Fruit fly (Drosophila melanogaster): ENCODE data around the gene CG31097.

CG31097 gene

dm6 chr3R:25335065-25335464, 37.5 kb upstream of the CG31097 start, which contains the start of the genes CG10669 and CG11902 (continued):
- TF ChIP-seq aop (GFP tag; IDR thresholded peaks at IDR 0.05): no peak
- no peak for TF ChIP-seq CG17385 (GFP tag; optimal IDR thresholded peaks at IDR 0.05)
- TF ChIP-seq h (optimal IDR thresholded peaks at IDR 0.05): no peak
- TF ChIP-seq dmrt99B (tag; optimal IDR thresholded peaks at IDR 0.05): no peak
- no peak for TF ChIP-seq CG3847 (GFP tag; IDR thresholded peaks at IDR 0.05)
- TF ChIP-seq CG32772 (GFP tag; IDR thresholded peaks at IDR 0.05): no peak
- no peak for TF ChIP-seq tx (GFP tag; optimal IDR thresholded peaks at IDR 0.05)
- no peak for TF ChIP-seq CG6765 (GFP tag; optimal IDR thresholded peaks at IDR 0.05)
- no peak for TF ChIP-seq eyg (GFP tag; optimal IDR thresholded peaks at IDR 0.05)
- no peak for TF ChIP-seq CG3726 (GFP tag; IDR thresholded peaks at IDR 0.05)
- TF ChIP-seq CG4404 (GFP tag; IDR thresholded peaks at IDR 0.05): no peak
- no peak for TF ChIP-seq Jarid2 (GFP tag; optimal IDR thresholded peaks at IDR 0.05)
- no peak for TF ChIP-seq Ravus (GFP tag; IDR thresholded peaks at IDR 0.05)
- no peak for TF ChIP-seq Hr39 (optimal IDR thresholded peaks at IDR 0.05)
- no peak for TF ChIP-seq lov (optimal IDR thresholded peaks at IDR 0.05)
- no peak for TF ChIP-seq lov (GFP tag; IDR thresholded peaks at IDR 0.05)
- no peak for TF ChIP-seq CG8478 (optimal IDR thresholded peaks at IDR 0.05)
- no peak for TF ChIP-seq Pdp1 (GFP tag; optimal IDR thresholded peaks at IDR 0.05)
- no peak for TF ChIP-seq CG7556 (GFP tag; optimal IDR thresholded peaks at IDR 0.05)
- no peak for TF ChIP-seq CG16815 (GFP tag; optimal IDR thresholded peaks at IDR 0.05)
- no peak for TF ChIP-seq CG4730 (GFP tag; IDR thresholded peaks at IDR 0.05)
- no peak for TF ChIP-seq dysf (GFP tag; IDR thresholded peaks at IDR 0.05)
- TF ChIP-seq CG14965 (GFP tag; optimal IDR thresholded peaks at IDR 0.05; ENCODE audit: borderline replicate concordance): no peak
- TF ChIP-seq CG18619 (GFP tag; optimal IDR thresholded peaks at IDR 0.05): no peak
- no peak for TF ChIP-seq CG8924 (tag; optimal IDR thresholded peaks at IDR 0.05)
- TF ChIP-seq ewg (GFP tag; optimal IDR thresholded peaks at IDR 0.05): no peak
- no peak for TF ChIP-seq Ets65A (GFP tag)
- no peak for TF ChIP-seq Eip74EF (GFP tag; optimal IDR thresholded peaks at IDR 0.05)
- no peak for TF ChIP-seq CG9437 (GFP tag; optimal IDR thresholded peaks at IDR 0.05)
- no peak for TF ChIP-seq Nf-YC (tag; optimal IDR thresholded peaks at IDR 0.05)
- TF ChIP-seq hbn (GFP tag; IDR thresholded peaks at IDR 0.05; ENCODE audit: partially characterized antibody): no peak
- peak; percentile 11 for TF ChIP-seq BEAF-32 (GFP tag; optimal IDR thresholded peaks at IDR 0.05)
- TF ChIP-seq CG2120 (GFP tag; optimal IDR thresholded peaks at IDR 0.05): no peak
- TF ChIP-seq CG5180 (GFP tag; optimal IDR thresholded peaks at IDR 0.05): no peak
- TF ChIP-seq mld (GFP tag; IDR thresholded peaks at IDR 0.05; ENCODE audit: partially characterized antibody): no peak
- TF ChIP-seq BtbVII (GFP tag; optimal IDR thresholded peaks at IDR 0.05): no peak
- no peak for TF ChIP-seq Dek (tag; optimal IDR thresholded peaks at IDR 0.05)
- peak; percentile 86 to 98 for TF ChIP-seq crp (GFP tag; optimal IDR thresholded peaks at IDR 0.05)
- no peak for TF ChIP-seq Nf-YB (GFP tag; optimal IDR thresholded peaks at IDR 0.05)
- peak; percentile 39 for TF ChIP-seq MESR4 (GFP tag; optimal IDR thresholded peaks at IDR 0.05)
- no peak for TF ChIP-seq CG4328 (GFP tag; optimal IDR thresholded peaks at IDR 0.05)
- no peak for TF ChIP-seq CG3281 (GFP tag; optimal IDR thresholded peaks at IDR 0.05)
- no peak for TF ChIP-seq dmrt11E (tag; optimal IDR thresholded peaks at IDR 0.05)
- TF ChIP-seq CG4617 (GFP tag; optimal IDR thresholded peaks at IDR 0.05; ENCODE audit: borderline replicate concordance): peak; percentile 29
- no peak for TF ChIP-seq tap (tag; optimal IDR thresholded peaks at IDR 0.05)
- TF ChIP-seq CG9876 (GFP tag; optimal IDR thresholded peaks at IDR 0.05): no peak
- TF ChIP-seq CG6254 (GFP tag; optimal IDR thresholded peaks at IDR 0.05): no peak
- no peak for TF ChIP-seq pb (GFP tag; optimal IDR thresholded peaks at IDR 0.05)
- TF ChIP-seq sima (GFP tag; optimal IDR thresholded peaks at IDR 0.05): no peak
- no peak for TF ChIP-seq CG4360 (GFP tag; IDR thresholded peaks at IDR 0.05)
- no peak for TF ChIP-seq CG13624 (GFP tag; optimal IDR thresholded peaks at IDR 0.05)
- 0 out of 2 replicates have a peak, but pooled peaks have one; percentile 14 for TF ChIP-seq unc-4 (GFP tag; IDR thresholded peaks at IDR 0.05; ENCODE audit: partially characterized antibody)
